Fruit fly (Drosophila melanogaster): ENCODE measurements around the gene RpS19a.

The RpS19a gene

DNA sequence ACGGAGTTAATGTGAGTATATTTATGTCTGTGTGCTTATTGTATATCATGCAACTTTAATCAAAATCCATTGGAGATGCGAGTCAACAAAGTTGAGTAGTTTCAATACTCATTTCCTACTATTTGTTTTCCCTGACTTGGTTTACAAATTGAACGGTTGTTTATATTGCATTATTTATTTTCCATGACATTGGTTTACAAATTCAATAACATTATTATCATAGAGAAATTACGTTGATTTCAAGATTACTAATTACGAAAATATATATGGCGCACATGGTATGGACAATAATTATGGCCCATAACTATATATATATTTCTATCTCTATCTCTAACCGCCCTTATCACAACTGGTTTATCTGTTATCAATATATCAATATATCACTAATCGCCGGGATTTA is 22.9 kb downstream of the RpS19a start (continued):
- TF ChIP-seq dmrt11E (tag; optimal IDR thresholded peaks at IDR 0.05) (peak; percentile 22), mld (GFP tag; IDR thresholded peaks at IDR 0.05; ENCODE audit: partially characterized antibody) (no peak), CG2875 (GFP tag; optimal IDR thresholded peaks at IDR 0.05) (no peak), CG15696 (tag; optimal IDR thresholded peaks at IDR 0.05) (peak; percentile 53), salm (tag; optimal IDR thresholded peaks at IDR 0.05) (no peak), Xrp1 (GFP tag; IDR thresholded peaks at IDR 0.05) (0 out of 2 replicates have a peak, but pooled peaks have one; percentile 8), ci (GFP tag; IDR thresholded peaks at IDR 0.05) (no peak), nau (GFP tag; optimal IDR thresholded peaks at IDR 0.05) (no peak), danr (GFP tag; IDR thresholded peaks at IDR 0.05) (no peak), CG6791 (GFP tag; IDR thresholded peaks at IDR 0.05; ENCODE audit: partially characterized antibody) (no peak), tin (GFP tag; optimal IDR thresholded peaks at IDR 0.05) (no peak), nom (GFP tag; optimal IDR thresholded peaks at IDR 0.05) (no peak), bab2 (GFP tag; optimal IDR thresholded peaks at IDR 0.05) (no peak), CG17912 (GFP tag; optimal IDR thresholded peaks at IDR 0.05) (no peak)

DNA sequence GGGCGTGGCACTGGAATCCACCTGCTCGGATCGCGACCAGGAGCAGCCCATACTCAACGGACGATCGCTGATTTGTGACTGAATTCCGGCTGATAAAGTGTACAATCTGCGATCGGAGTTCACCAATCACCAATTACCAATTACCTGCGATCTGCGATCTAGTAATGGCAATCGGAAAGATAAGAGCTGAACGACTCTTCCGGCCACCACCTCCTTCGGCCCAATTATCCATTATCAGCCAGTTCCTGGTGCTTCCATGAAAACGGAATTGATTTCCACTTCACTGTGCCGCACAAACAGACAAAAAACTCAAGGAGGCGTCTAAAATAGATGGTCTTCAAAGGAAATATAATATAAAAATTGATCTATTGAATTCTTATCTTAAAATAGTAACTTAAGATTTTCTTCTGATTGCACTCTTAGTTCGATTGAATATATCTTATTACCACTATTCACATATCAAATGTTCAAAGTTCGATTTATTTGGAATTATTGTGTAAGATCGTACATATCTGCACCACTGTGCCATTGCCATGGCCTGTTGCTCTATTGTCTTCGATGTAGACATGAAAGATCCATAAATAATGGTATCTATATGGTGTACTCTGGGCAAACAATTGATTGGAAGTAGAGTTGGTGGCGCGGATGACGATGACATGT is 26.8 kb downstream of the RpS19a start, which contains the start of gene CG15865:
Gene CG15865, minus strand, starts transcription at position 51 of the 660 bp plus-strand sequence.
- TF ChIP-seq Med (GFP tag) = peak; percentile 28
- no peak for TF ChIP-seq CG18619 (GFP tag; optimal IDR thresholded peaks at IDR 0.05)
- no peak for TF ChIP-seq CG8944 (GFP tag; optimal IDR thresholded peaks at IDR 0.05)
- peak; percentile 64 for TF ChIP-seq sens (GFP tag)
- no peak for TF ChIP-seq bigmax (GFP tag; optimal IDR thresholded peaks at IDR 0.05)
- no peak for TF ChIP-seq Mes4 (GFP tag; optimal IDR thresholded peaks at IDR 0.05)
- no peak for TF ChIP-seq HLH4C (GFP tag; IDR thresholded peaks at IDR 0.05; ENCODE audit: partially characterized antibody)
- TF ChIP-seq Ets65A (GFP tag) = peak; percentile 79
- no peak for TF ChIP-seq fu2 (GFP tag; optimal IDR thresholded peaks at IDR 0.05)
- TF ChIP-seq trem (tag; optimal IDR thresholded peaks at IDR 0.05) = no peak
- no peak for TF ChIP-seq CG14667 (GFP tag; IDR thresholded peaks at IDR 0.05)
- no peak for TF ChIP-seq crp (GFP tag; optimal IDR thresholded peaks at IDR 0.05)
- TF ChIP-seq CG9215 (GFP tag; IDR thresholded peaks at IDR 0.05) = no peak
- peak; percentile 0 for TF ChIP-seq exex (tag; optimal IDR thresholded peaks at IDR 0.05)
- TF ChIP-seq slou (GFP tag; optimal IDR thresholded peaks at IDR 0.05) = no peak
- no peak for TF ChIP-seq Dek (tag; optimal IDR thresholded peaks at IDR 0.05)

DNA sequence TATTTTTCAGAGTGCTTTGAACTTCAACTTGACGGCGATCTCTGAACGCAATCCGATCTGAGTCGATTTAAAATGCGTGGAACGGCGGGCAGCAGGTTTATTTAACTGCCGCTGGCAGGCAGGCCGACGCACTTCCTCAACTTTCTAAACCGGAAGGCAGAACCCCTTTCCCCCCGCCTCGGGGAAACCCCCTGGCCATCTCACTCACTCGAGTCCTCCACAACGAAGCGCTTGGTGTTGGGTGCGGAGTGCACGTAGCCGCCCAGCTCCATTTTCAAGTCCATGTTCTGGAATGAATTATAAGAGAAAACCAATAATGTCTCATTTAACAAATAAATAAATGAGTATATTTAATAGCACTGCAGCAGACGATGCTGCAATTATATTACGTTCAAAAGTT is 32.2 kb downstream of the RpS19a start:
- TF ChIP-seq CG10147 (GFP tag; optimal IDR thresholded peaks at IDR 0.05) (no peak), aop (GFP tag; IDR thresholded peaks at IDR 0.05) (peak; percentile 58; the same call in 1 of the 2 replicates), crc (GFP tag; optimal IDR thresholded peaks at IDR 0.05) (no peak), croc (GFP tag; conservative IDR thresholded peaks at IDR 0.05) (no peak), mam (GFP tag; optimal IDR thresholded peaks at IDR 0.05) (no peak), CG8089 (GFP tag; optimal IDR thresholded peaks at IDR 0.05) (no peak), CG2116 (GFP tag; optimal IDR thresholded peaks at IDR 0.05) (no peak), CG13123 (GFP tag; optimal IDR thresholded peaks at IDR 0.05) (no peak), Dfd (GFP tag; optimal IDR thresholded peaks at IDR 0.05) (no peak)
